Fruit fly (Drosophila melanogaster): Measurements from ENCODE around the gene r-cup.

The r-cup gene

DNA sequence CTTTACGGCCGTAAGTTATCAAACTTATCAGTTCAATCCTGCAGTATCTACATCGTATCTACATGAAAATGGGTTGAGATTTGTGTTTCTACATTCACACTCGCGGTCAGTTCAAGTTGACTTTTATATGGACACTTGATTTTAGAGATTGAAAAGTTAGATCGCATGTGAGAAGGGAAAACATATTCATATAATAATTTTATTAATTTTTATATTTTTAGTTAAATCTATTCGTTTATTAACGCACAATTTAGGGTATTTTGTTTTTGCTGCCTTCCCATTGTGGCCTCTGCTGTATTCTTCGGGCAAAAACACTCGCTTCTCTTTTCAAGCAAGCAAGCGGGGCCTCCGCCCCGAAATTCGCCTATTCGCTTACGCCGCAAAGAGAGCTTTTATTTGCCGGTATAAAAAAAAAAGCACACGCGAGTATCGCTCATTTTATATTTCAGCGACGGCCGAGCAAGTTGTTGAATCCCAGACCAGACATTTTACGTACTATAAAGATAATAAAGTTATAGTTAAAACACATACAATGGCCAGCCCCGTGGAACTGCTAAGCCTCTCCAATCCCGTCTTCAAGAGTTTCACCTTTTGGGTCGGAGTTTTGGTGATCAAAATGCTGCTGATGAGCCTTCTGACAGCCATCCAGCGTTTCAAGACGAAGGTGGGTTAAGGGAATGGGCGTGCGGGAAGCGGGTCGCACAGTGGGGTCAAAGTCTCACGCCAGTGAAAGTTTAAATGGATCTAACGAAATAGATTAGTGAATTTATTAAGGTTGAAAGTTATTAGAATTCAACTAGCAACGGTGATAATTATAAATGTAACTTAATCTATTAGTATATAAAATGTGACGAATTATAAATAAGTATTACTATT, 17.2 kb upstream of the r-cup start (continued):
- TF ChIP-seq Hr4 (GFP tag; optimal IDR thresholded peaks at IDR 0.05): peak; percentile 74
- peak; percentile 90 for TF ChIP-seq CG3032 (tag; optimal IDR thresholded peaks at IDR 0.05)
- TF ChIP-seq Smox (GFP tag; optimal IDR thresholded peaks at IDR 0.05): peak; percentile 66
- peak; percentile 69 for TF ChIP-seq Sox14 (GFP tag; optimal IDR thresholded peaks at IDR 0.05)
- peak; percentile 83 for TF ChIP-seq acj6 (GFP tag; optimal IDR thresholded peaks at IDR 0.05)
- TF ChIP-seq fd85E (GFP tag; optimal IDR thresholded peaks at IDR 0.05): no peak
- peak; percentile 68 for TF ChIP-seq fd59A (GFP tag; optimal IDR thresholded peaks at IDR 0.05)
- peak; percentile 79 for TF ChIP-seq CG10631 (GFP tag; optimal IDR thresholded peaks at IDR 0.05)
- TF ChIP-seq fkh (GFP tag; optimal IDR thresholded peaks at IDR 0.05): peak; percentile 60
- peak; percentile 2 for TF ChIP-seq Ets21C (GFP tag; optimal IDR thresholded peaks at IDR 0.05)
- peak; percentile 71 for TF ChIP-seq pdm3 (GFP tag; optimal IDR thresholded peaks at IDR 0.05)
- peak; percentile 79 for TF ChIP-seq CG6792 (GFP tag; optimal IDR thresholded peaks at IDR 0.05)
- peak; percentile 82 for TF ChIP-seq CG4318 (GFP tag; optimal IDR thresholded peaks at IDR 0.05)
- TF ChIP-seq CG32006 (GFP tag; optimal IDR thresholded peaks at IDR 0.05): peak; percentile 88
- peak; percentile 85 for TF ChIP-seq CG11294 (GFP tag; IDR thresholded peaks at IDR 0.05)
- peak; percentile 86 for TF ChIP-seq CG34406 (GFP tag; optimal IDR thresholded peaks at IDR 0.05)
- TF ChIP-seq CG8632 (GFP tag; optimal IDR thresholded peaks at IDR 0.05): peak; percentile 85
- TF ChIP-seq net (GFP tag; optimal IDR thresholded peaks at IDR 0.05): peak; percentile 76
- TF ChIP-seq eg (GFP tag; IDR thresholded peaks at IDR 0.05): peak; percentile 96
- TF ChIP-seq Eip78C (GFP tag): peak; percentile 92
- TF ChIP-seq salr (GFP tag; optimal IDR thresholded peaks at IDR 0.05): peak; percentile 56 to 67
- TF ChIP-seq CG8119 (GFP tag; IDR thresholded peaks at IDR 0.05): peak; percentile 94
- peak; percentile 79 for TF ChIP-seq CG11762 (GFP tag; optimal IDR thresholded peaks at IDR 0.05; ENCODE audit: insufficient read depth)

DNA sequence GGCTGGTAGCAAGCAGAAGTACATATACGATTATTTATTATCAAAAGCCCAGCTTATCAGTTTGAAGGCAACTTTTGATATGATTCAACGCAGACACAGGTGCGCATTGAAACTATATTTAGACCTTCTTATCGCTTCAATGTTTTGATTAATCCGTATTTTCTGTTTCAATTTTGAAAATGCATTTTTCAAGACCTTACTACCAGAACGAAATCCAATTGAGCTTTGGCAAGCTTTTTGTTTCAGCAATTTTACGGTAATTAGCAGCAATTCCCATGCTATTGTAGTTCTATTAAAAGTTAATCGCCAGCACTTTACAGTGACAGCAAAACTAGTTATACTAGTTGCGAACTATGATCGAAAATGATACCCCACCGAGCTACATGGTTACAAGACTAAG, 16.1 kb upstream of the r-cup start, which contains the start of gene Mgstl:
TSS of gene Mgstl (plus strand) at position 301 of the 400 bp plus-strand sequence.
- no peak for TF ChIP-seq eg (GFP tag; IDR thresholded peaks at IDR 0.05)
- TF ChIP-seq Eip78C (GFP tag): no peak
- TF ChIP-seq pdm3 (GFP tag; optimal IDR thresholded peaks at IDR 0.05): no peak
- TF ChIP-seq CG8119 (GFP tag; IDR thresholded peaks at IDR 0.05): no peak
- TF ChIP-seq topi (GFP tag; optimal IDR thresholded peaks at IDR 0.05): no peak
- TF ChIP-seq svp (GFP tag): no peak
- TF ChIP-seq CG10631 (GFP tag; optimal IDR thresholded peaks at IDR 0.05): no peak
- TF ChIP-seq Hr39 (GFP tag; optimal IDR thresholded peaks at IDR 0.05): no peak
- no peak for TF ChIP-seq CG3919 (GFP tag; optimal IDR thresholded peaks at IDR 0.05)

DNA sequence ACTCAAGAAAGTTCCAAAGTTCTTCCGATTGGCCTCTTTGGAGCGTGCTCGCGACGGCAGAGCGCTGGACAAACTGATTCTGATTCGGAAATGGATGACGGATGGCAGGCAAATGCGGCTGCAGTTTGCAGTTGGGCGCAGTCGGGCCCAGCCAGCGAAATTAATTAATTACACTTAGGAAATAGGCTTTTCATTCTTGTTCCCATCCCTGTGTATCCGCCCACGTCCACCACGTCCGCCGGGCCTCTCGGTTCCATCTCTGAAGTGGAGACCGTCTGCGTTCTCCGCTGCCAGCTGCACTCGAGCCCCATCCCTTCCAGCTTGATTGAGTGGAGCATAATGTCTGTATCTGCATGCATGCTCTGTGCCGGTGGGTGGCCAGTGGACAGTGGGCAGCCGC, 14.8 kb upstream of the r-cup start, which contains the start of gene CG15449:
TSS of gene CG15449 (minus strand) at position 101 of the 400 bp plus-strand sequence.
- TF ChIP-seq CG16779 (tag; optimal IDR thresholded peaks at IDR 0.05) (no peak), CG8632 (GFP tag; optimal IDR thresholded peaks at IDR 0.05) (no peak), Hr38 (GFP tag; optimal IDR thresholded peaks at IDR 0.05) (no peak), dsx (GFP tag; optimal IDR thresholded peaks at IDR 0.05; ENCODE audit: poor library complexity, severe bottlenecking) (no peak), CG3032 (tag; optimal IDR thresholded peaks at IDR 0.05) (no peak), Sox102F (GFP tag; optimal IDR thresholded peaks at IDR 0.05) (no peak), vri (GFP tag; optimal IDR thresholded peaks at IDR 0.05) (no peak), CG6854 (GFP tag; optimal IDR thresholded peaks at IDR 0.05) (no peak), dac (GFP tag; optimal IDR thresholded peaks at IDR 0.05) (no peak), esn (GFP tag; optimal IDR thresholded peaks at IDR 0.05) (no peak), CG3919 (GFP tag; optimal IDR thresholded peaks at IDR 0.05) (no peak), Blimp-1 (GFP tag; optimal IDR thresholded peaks at IDR 0.05) (no peak)

Measured in whole organism, prepupa.